Worm (Caenorhabditis elegans): ENCODE results near the gene ubxn-5.
A peak's percentile ranks its signal among the peaks of the same experiment; 100 is the strongest.

Gene ubxn-5

DNA sequence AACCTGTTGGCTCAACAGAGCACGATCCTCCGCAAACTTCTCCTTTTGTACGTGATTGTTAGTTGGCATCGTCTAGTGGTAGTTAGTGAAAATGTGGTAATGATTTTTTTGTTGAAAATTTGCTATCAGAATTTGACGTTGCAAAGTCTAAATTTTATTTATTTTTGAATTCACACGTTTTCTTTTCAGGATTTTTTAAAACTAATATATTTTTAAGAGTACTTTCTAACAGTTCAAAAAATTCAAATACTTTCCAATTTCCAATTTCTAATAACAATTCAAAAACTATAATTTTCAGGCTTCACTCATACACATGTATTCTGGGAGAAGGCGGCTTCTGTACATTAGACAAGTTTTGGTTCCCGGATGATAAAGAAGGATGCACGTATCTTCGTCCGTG is at the start of gene ubxn-5:
TSS of gene ubxn-5 (minus strand) at position 101 of the 400 bp plus-strand sequence.
- TF ChIP-seq ceh-48 (tag; optimal IDR thresholded peaks at IDR 0.05): no peak
- no peak for TF ChIP-seq ceh-22 (tag; optimal IDR thresholded peaks at IDR 0.05)
- no peak for TF ChIP-seq lin-11 (tag; optimal IDR thresholded peaks at IDR 0.05)
- TF ChIP-seq hlh-15 (tag; optimal IDR thresholded peaks at IDR 0.05): no peak
- TF ChIP-seq unc-42 (tag; optimal IDR thresholded peaks at IDR 0.05): no peak
- no peak for TF ChIP-seq odd-2 (tag; optimal IDR thresholded peaks at IDR 0.05)
- TF ChIP-seq nhr-11 (tag; optimal IDR thresholded peaks at IDR 0.05): no peak
- no peak for TF ChIP-seq madf-2 (tag; optimal IDR thresholded peaks at IDR 0.05)
- no peak for TF ChIP-seq mec-3 (tag; optimal IDR thresholded peaks at IDR 0.05; ENCODE audit: borderline replicate concordance)
- no peak for TF ChIP-seq T23F11.4 (GFP tag; optimal IDR thresholded peaks at IDR 0.05)
- TF ChIP-seq tbx-2 (tag; optimal IDR thresholded peaks at IDR 0.05): no peak
- no peak for TF ChIP-seq pax-1 (tag; optimal IDR thresholded peaks at IDR 0.05)
- TF ChIP-seq dmd-4 (tag; optimal IDR thresholded peaks at IDR 0.05; ENCODE audit: borderline replicate concordance): no peak
- no peak for TF ChIP-seq syd-9 (tag; optimal IDR thresholded peaks at IDR 0.05)
- no peak for TF ChIP-seq pat-9 (tag; optimal IDR thresholded peaks at IDR 0.05)
- no peak for TF ChIP-seq pha-2 (tag; optimal IDR thresholded peaks at IDR 0.05)
- TF ChIP-seq ztf-16 (tag; optimal IDR thresholded peaks at IDR 0.05): no peak
- no peak for TF ChIP-seq ama-1 (optimal IDR thresholded peaks at IDR 0.05)
- no peak for TF ChIP-seq hlh-30 (tag; optimal IDR thresholded peaks at IDR 0.05; ENCODE audit: insufficient read depth)
- no peak for TF ChIP-seq sdc-2 (tag; optimal IDR thresholded peaks at IDR 0.05)

DNA sequence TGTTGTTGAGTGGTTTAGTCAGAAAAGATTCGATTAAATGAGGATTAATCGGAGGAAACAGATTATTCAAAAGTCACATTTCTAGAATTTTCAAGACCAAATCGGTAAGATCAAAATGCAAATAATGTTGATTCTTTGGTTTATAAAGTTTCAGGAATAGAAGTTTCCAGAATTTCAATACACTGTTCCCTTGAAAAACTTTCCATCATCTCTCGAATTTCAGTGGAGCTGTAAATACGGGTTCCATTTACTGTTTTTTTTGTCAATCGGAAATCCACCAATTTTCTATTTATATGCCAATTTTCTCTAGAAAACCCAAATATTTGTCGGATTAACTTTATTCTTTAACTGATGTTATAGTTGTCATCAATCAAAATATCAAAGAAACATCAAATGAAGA is 48.8 kb upstream of the ubxn-5 start:
- TF ChIP-seq sox-4 (tag; optimal IDR thresholded peaks at IDR 0.05): no peak
- TF ChIP-seq madf-2 (tag; optimal IDR thresholded peaks at IDR 0.05): no peak
- no peak for TF ChIP-seq pha-4 (tag; optimal IDR thresholded peaks at IDR 0.05)
- no peak for TF ChIP-seq ceh-45 (GFP tag; IDR thresholded peaks at IDR 0.05)
- no peak for TF ChIP-seq fkh-6 (tag; optimal IDR thresholded peaks at IDR 0.05)
- no peak for TF ChIP-seq hlh-8 (tag; optimal IDR thresholded peaks at IDR 0.05)
- TF ChIP-seq syd-9 (tag; optimal IDR thresholded peaks at IDR 0.05): no peak
- TF ChIP-seq pha-2 (tag; optimal IDR thresholded peaks at IDR 0.05): no peak
- no peak for TF ChIP-seq unc-42 (tag; optimal IDR thresholded peaks at IDR 0.05)
- TF ChIP-seq nhr-11 (tag; optimal IDR thresholded peaks at IDR 0.05): no peak
- TF ChIP-seq Y22D7AL.16 (tag; optimal IDR thresholded peaks at IDR 0.05): no peak
- TF ChIP-seq ceh-24 (tag; optimal IDR thresholded peaks at IDR 0.05): no peak
- no peak for TF ChIP-seq ref-2 (tag; optimal IDR thresholded peaks at IDR 0.05)
- no peak for TF ChIP-seq C38D4.7 (GFP tag; optimal IDR thresholded peaks at IDR 0.05)
- no peak for TF ChIP-seq rnt-1 (tag; optimal IDR thresholded peaks at IDR 0.05)

DNA sequence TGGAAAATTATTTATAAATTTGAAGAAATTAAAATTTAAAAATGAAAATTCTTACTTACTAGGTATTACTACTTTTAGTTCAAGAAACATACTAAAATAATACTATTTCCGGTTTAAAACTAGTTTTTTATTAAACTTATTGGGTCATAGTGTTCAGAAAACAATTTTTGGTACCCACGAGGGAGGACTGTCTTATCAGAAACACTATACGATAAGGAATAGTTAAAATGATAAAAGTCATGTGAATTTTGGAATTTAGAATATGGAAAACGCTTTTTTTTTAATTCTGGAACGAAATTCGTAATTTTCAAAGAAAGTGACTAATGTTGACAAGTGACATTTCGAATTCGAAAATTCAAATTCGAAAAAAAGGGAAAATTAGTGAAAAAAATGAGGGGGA is 47.4 kb upstream of the ubxn-5 start:
- TF ChIP-seq ceh-14 (tag; optimal IDR thresholded peaks at IDR 0.05) (no peak), ceh-22 (tag; optimal IDR thresholded peaks at IDR 0.05) (no peak), mec-3 (tag; optimal IDR thresholded peaks at IDR 0.05; ENCODE audit: borderline replicate concordance) (no peak), syd-9 (tag; optimal IDR thresholded peaks at IDR 0.05) (no peak), ets-4 (tag; optimal IDR thresholded peaks at IDR 0.05) (no peak), ttx-3 (tag; optimal IDR thresholded peaks at IDR 0.05) (no peak), hlh-30 (tag; optimal IDR thresholded peaks at IDR 0.05; ENCODE audit: insufficient read depth) (no peak), dmd-4 (tag; optimal IDR thresholded peaks at IDR 0.05; ENCODE audit: borderline replicate concordance) (no peak), zip-5 (tag; optimal IDR thresholded peaks at IDR 0.05) (no peak), madf-2 (tag; optimal IDR thresholded peaks at IDR 0.05) (no peak), ref-2 (tag; optimal IDR thresholded peaks at IDR 0.05) (no peak), pat-9 (tag; optimal IDR thresholded peaks at IDR 0.05) (no peak), ceh-30 (tag; optimal IDR thresholded peaks at IDR 0.05) (no peak), K02D7.2 (tag; optimal IDR thresholded peaks at IDR 0.05) (no peak), lin-11 (tag; optimal IDR thresholded peaks at IDR 0.05) (no peak), ama-1 (optimal IDR thresholded peaks at IDR 0.05) (no peak)

DNA sequence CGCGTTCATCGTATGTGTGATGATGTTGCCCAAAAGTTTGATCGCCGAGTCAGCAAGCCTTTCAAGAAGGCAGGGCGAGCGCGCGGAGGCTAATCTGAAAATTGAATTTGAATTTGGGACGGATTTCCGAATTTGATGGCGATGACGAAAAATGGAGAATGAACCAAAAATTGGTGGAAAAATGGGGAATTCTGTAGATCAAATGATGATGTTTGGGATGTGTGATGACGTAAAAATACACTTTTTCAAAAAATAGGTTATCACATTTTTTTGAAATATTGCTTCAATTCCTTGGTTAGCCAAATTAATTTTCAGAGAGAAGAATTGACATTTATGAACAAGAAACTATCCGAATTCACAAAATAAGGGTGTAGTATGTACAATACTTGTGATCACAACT is 45.3 kb upstream of the ubxn-5 start, which contains the start of gene ZK971.1:
TSS of gene ZK971.1 (minus strand) at position 101 of the 400 bp plus-strand sequence.
- no peak for TF ChIP-seq hlh-6 (tag; optimal IDR thresholded peaks at IDR 0.05)
- TF ChIP-seq unc-42 (tag; optimal IDR thresholded peaks at IDR 0.05): peak; percentile 19
- no peak for TF ChIP-seq ceh-30 (tag; optimal IDR thresholded peaks at IDR 0.05)
